Worm (Caenorhabditis elegans) whole organism, L2 larva: ENCODE data around the gene C44C10.9.

Experiments
- R02D3.7 ChIP-seq: fragments of 150-350 bp; optimal IDR thresholded peaks from 2 replicates; lab custom pipeline; 2014; ENCODE audit warnings: missing biosample characterization, missing genetic modification characterization
- nhr-23 ChIP-seq: fragments of 150-350 bp; optimal IDR thresholded peaks from 2 replicates; lab custom pipeline; 2014; ENCODE audit warnings: missing biosample characterization, missing genetic modification reagents, missing genetic modification characterization
- nhr-25 ChIP-seq: fragments of 150-350 bp; sonication (generic microtip); optimal IDR thresholded peaks from 3 replicates; lab custom pipeline; 2014; ENCODE audit warnings: missing biosample characterization, missing genetic modification characterization
- snpc-4 ChIP-seq: fragments of 150-350 bp; optimal IDR thresholded peaks from 2 replicates; lab custom pipeline; 2014; ENCODE audit warnings: missing biosample characterization, missing genetic modification characterization
- unc-62 ChIP-seq: fragments of 150-350 bp; optimal IDR thresholded peaks from 2 replicates; lab custom pipeline; 2014; ENCODE audit warnings: missing biosample characterization, missing genetic modification reagents, missing genetic modification characterization
- zag-1 ChIP-seq: fragments of 150-350 bp; optimal IDR thresholded peaks from 2 replicates; lab custom pipeline; 2014; ENCODE audit warnings: missing biosample characterization, missing genetic modification characterization

DNA sequence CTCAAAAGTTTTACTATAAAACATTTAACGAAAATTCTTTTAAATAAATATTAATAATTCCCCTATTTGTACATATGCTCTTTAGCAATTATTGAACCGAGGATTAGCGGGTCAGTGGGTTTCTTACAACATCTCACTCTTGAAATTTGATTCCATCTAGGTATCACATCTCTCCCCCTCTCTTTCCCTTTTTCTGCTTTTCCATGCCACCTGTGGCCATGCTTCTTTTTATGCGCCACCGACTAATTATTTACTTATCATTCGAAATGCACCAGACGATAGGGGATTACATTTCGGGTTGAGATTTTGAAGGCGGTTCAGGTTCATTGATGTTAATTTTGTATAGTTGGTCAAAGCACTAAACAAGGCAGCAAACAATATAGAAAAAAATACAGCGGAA lies 49.5 kb upstream of the C44C10.9 start:
- TF ChIP-seq zag-1 (tag; lab: Kevin White, UChicago): no peak
- TF ChIP-seq nhr-23 (tag; lab: Kevin White, UChicago): no peak
- no peak for TF ChIP-seq unc-62 (GFP tag; lab: Kevin White, UChicago)
- TF ChIP-seq nhr-25 (tag; lab: Kevin White, UChicago): no peak
- no peak for TF ChIP-seq snpc-4
- no peak for TF ChIP-seq R02D3.7 (tag; lab: Kevin White, UChicago)
